Worm (Caenorhabditis elegans) whole organism, L3 larva: ENCODE results near the gene pudl-1.
A peak's percentile ranks its signal among the peaks of the same experiment; 100 is the strongest.

Experiments
- R02D3.7 ChIP-seq: fragments of 150-350 bp; optimal IDR thresholded peaks from 2 replicates; lab custom pipeline; 2014; ENCODE audit warnings: missing biosample characterization, missing genetic modification characterization
- aly-2 ChIP-seq: fragments of 150-350 bp; optimal IDR thresholded peaks from 2 replicates; lab custom pipeline; 2014; ENCODE audit warnings: missing biosample characterization, missing genetic modification characterization
- ama-1 ChIP-seq: fragments of 150-350 bp; optimal IDR thresholded peaks from 2 replicates; lab custom pipeline; 2018
- ceh-16 ChIP-seq: sonication (generic microtip); optimal IDR thresholded peaks from 2 replicates; lab custom pipeline; 2017; ENCODE audit warnings: missing biosample characterization, missing genetic modification characterization
- ceh-28 ChIP-seq: fragments of 150-350 bp; optimal IDR thresholded peaks from 2 replicates; lab custom pipeline; 2014; ENCODE audit warnings: missing biosample characterization, missing genetic modification reagents, missing genetic modification characterization
- ceh-82 ChIP-seq: fragments of 150-350 bp; optimal IDR thresholded peaks from 2 replicates; lab custom pipeline; 2014; ENCODE audit warnings: missing biosample characterization, missing genetic modification characterization
- ceh-9 ChIP-seq: sonication (generic microtip); optimal IDR thresholded peaks from 2 replicates; lab custom pipeline; 2018; ENCODE audit warnings: missing biosample characterization, missing genetic modification characterization
- daf-12 ChIP-seq: fragments of 150-350 bp; optimal IDR thresholded peaks from 2 replicates; lab custom pipeline; 2014; ENCODE audit warnings: missing biosample characterization, missing genetic modification reagents, missing genetic modification characterization
- egl-5 ChIP-seq: fragments of 150-350 bp; optimal IDR thresholded peaks from 2 replicates; lab custom pipeline; 2017; ENCODE audit warnings: missing biosample characterization, missing genetic modification reagents, missing genetic modification characterization, inconsistent platforms
- elt-1 ChIP-seq: fragments of 150-350 bp; optimal IDR thresholded peaks from 2 replicates; lab custom pipeline; 2014; ENCODE audit warnings: missing biosample characterization, missing genetic modification characterization
- elt-2 ChIP-seq: sonication (generic microtip); optimal IDR thresholded peaks from 2 replicates; lab custom pipeline; 2016; ENCODE audit warnings: missing genetic modification reagents, mild to moderate bottlenecking, missing genetic modification characterization, missing compliant biosample characterization
- elt-3 ChIP-seq, 3 experiments: fragments of 150-350 bp in 1 of 3; sonication (generic microtip) in 2 of 3; optimal IDR thresholded peaks; 2 replicates in 2 of 3; 4 replicates in 1 of 3; lab custom pipeline; 2014 to 2017; ENCODE audit warnings: missing biosample characterization in 3 of 3, missing genetic modification characterization in 3 of 3
- eor-1 ChIP-seq, 2 experiments: fragments of 150-350 bp; optimal IDR thresholded peaks; 2 replicates each; lab custom pipeline; 2014 to 2018; ENCODE audit warnings: missing biosample characterization in 2 of 2, missing genetic modification characterization in 2 of 2
- fkh-2 ChIP-seq: fragments of 150-350 bp; optimal IDR thresholded peaks from 2 replicates; lab custom pipeline; 2014; ENCODE audit warnings: missing biosample characterization, missing genetic modification reagents, missing genetic modification characterization
- hmg-11 ChIP-seq: sonication (generic microtip); optimal IDR thresholded peaks from 2 replicates; lab custom pipeline; 2016; ENCODE audit warnings: missing genetic modification characterization, missing compliant biosample characterization
- jun-1 ChIP-seq: fragments of 150-350 bp; optimal IDR thresholded peaks from 2 replicates; lab custom pipeline; 2014; ENCODE audit warnings: missing biosample characterization, missing genetic modification reagents, missing genetic modification characterization
- lin-15B ChIP-seq: fragments of 150-350 bp; optimal IDR thresholded peaks from 2 replicates; lab custom pipeline; 2014; ENCODE audit warnings: missing biosample characterization, missing genetic modification characterization
- lin-39 ChIP-seq: fragments of 150-350 bp; optimal IDR thresholded peaks from 2 replicates; lab custom pipeline; 2018; ENCODE audit warnings: missing biosample characterization, missing genetic modification reagents, missing genetic modification characterization
- lsy-12 ChIP-seq: sonication (generic microtip); optimal IDR thresholded peaks from 2 replicates; lab custom pipeline; 2016; ENCODE audit warnings: mild to moderate bottlenecking, missing genetic modification characterization, missing compliant biosample characterization
- mdl-1 ChIP-seq: fragments of 150-350 bp; optimal IDR thresholded peaks from 2 replicates; lab custom pipeline; 2014; ENCODE audit warnings: missing biosample characterization, missing genetic modification characterization
- mml-1 ChIP-seq: fragments of 150-350 bp; sonication (generic microtip); optimal IDR thresholded peaks from 3 replicates; lab custom pipeline; 2014; ENCODE audit warnings: missing biosample characterization, missing genetic modification characterization
- nfya-1 ChIP-seq: sonication (generic microtip); optimal IDR thresholded peaks from 2 replicates; lab custom pipeline; 2017; ENCODE audit warnings: missing genetic modification characterization, mild to moderate bottlenecking, missing compliant biosample characterization, antibody characterized with exemption, moderate library complexity; ENCODE audit not compliant: insufficient read depth
- nhr-11 ChIP-seq: fragments of 150-350 bp; optimal IDR thresholded peaks from 2 replicates; lab custom pipeline; 2014; ENCODE audit warnings: missing biosample characterization, missing genetic modification characterization
- nhr-12 ChIP-seq: fragments of 150-350 bp; optimal IDR thresholded peaks from 2 replicates; lab custom pipeline; 2014; ENCODE audit warnings: missing biosample characterization, missing genetic modification characterization
- nhr-23 ChIP-seq: fragments of 150-350 bp; optimal IDR thresholded peaks from 2 replicates; lab custom pipeline; 2014; ENCODE audit warnings: missing biosample characterization, missing genetic modification reagents, missing genetic modification characterization
- nhr-237 ChIP-seq: fragments of 150-350 bp; optimal IDR thresholded peaks from 2 replicates; lab custom pipeline; 2014; ENCODE audit warnings: missing biosample characterization, missing genetic modification characterization
- nhr-25 ChIP-seq: sonication (generic microtip); optimal IDR thresholded peaks from 2 replicates; lab custom pipeline; 2017; ENCODE audit warnings: missing biosample characterization, missing genetic modification characterization
- nhr-28 ChIP-seq: fragments of 150-350 bp; optimal IDR thresholded peaks from 2 replicates; lab custom pipeline; 2014; ENCODE audit warnings: missing biosample characterization, missing genetic modification characterization
- nhr-76 ChIP-seq: fragments of 150-350 bp; sonication (generic microtip); optimal IDR thresholded peaks from 5 replicates; lab custom pipeline; 2014; ENCODE audit warnings: missing biosample characterization, missing genetic modification characterization
- pha-4 ChIP-seq: fragments of 150-350 bp; optimal IDR thresholded peaks from 2 replicates; lab custom pipeline; 2014; ENCODE audit warnings: missing biosample characterization, missing genetic modification reagents, missing genetic modification characterization
- pqm-1 ChIP-seq: fragments of 150-350 bp; optimal IDR thresholded peaks from 2 replicates; lab custom pipeline; 2017; ENCODE audit warnings: missing biosample characterization, missing genetic modification characterization, inconsistent platforms
- snpc-4 ChIP-seq: fragments of 150-350 bp; optimal IDR thresholded peaks from 2 replicates; lab custom pipeline; 2014; ENCODE audit warnings: missing biosample characterization, missing genetic modification characterization
- tbx-2 ChIP-seq: sonication (generic microtip); optimal IDR thresholded peaks from 2 replicates; lab custom pipeline; 2016; ENCODE audit warnings: mild to moderate bottlenecking, missing genetic modification characterization, missing compliant biosample characterization
- unc-62 ChIP-seq: fragments of 150-350 bp; sonication (generic microtip); optimal IDR thresholded peaks from 4 replicates; lab custom pipeline; 2014; ENCODE audit warnings: missing biosample characterization, missing genetic modification reagents, missing genetic modification characterization
- zag-1 ChIP-seq: fragments of 150-350 bp; optimal IDR thresholded peaks from 2 replicates; lab custom pipeline; 2014; ENCODE audit warnings: missing biosample characterization, missing genetic modification characterization

Gene pudl-1

DNA sequence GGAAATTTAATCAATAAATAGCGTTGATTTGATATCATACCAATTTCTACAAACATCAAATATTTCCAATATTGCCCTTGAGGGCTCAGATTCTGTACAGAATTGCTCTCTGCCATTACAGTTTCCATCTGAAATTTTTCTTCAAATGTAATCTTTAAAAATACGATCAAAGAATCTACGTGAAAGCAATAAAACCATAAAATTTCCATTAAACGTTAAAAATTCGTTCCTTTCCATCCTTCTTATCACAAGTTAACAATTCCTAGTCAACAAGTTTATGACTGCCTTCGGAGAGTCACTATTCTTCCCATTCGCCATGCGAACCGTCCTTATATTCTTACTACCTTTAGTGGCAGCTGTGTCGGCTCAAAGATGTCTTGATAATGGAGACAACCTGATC, 2.7 kb downstream of the pudl-1 start, which contains the start of gene clec-82:
clec-82 (plus strand) TSS at position 301 of the 400 bp plus-strand sequence.
- TF ChIP-seq nhr-12, result no peak
- no peak for TF ChIP-seq nhr-11 (tag; lab: Kevin White, UChicago)
- TF ChIP-seq nhr-28 (tag; lab: Kevin White, UChicago), result no peak
- TF ChIP-seq unc-62 (GFP tag; lab: Kevin White, UChicago), result no peak
- TF ChIP-seq egl-5 (tag; lab: Kevin White, UChicago), result no peak
- no peak for TF ChIP-seq ceh-82 (tag; lab: Kevin White, UChicago)
- no peak for TF ChIP-seq lin-39 (tag; lab: Kevin White, UChicago)
- TF ChIP-seq snpc-4, result no peak

DNA sequence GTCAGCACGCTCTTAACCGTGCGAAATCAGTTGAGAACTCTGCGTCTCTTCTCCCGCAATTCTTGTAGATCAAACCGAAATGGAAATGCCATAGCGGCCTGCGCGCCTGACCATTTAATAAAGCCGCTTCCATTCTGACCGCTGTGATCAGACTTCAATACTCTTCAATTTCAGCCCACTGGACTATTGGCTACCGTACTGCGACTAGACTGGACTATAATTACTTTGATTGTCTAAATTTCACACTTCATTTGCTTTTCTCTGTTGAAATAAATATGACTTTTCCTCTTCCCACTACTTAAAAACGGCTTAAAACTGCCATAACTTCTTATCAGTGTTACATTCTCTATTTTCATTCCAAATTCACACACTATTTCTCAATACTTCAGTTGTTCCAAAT, 5.6 kb downstream of the pudl-1 start, which contains the start of gene Y54G2A.7:
Y54G2A.7 (plus strand) TSS at position 301 of the 400 bp plus-strand sequence.
- TF ChIP-seq elt-2 (peak; percentile 19), mml-1 (tag; lab: Kevin White, UChicago) (no peak)

DNA sequence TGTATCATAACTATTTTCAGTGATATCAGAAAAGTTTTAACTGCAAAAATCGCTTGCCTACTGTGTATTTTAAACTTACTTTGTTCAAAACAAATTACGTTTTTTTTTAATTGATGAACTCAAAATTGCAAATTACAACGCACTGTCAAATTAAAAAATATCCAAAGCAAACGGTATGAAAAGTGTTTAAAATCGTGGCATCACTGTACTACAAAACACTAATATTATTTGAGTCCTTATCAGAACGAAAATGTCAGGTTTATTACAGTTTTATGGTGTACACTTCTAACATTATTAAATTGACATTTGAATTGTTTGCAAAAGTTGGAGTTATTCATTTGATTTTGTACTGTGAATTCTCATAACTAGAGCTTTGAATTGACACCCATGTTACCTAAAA, 8.6 kb downstream of the pudl-1 start, which contains the start of gene clec-83:
clec-83 (minus strand) TSS at position 213 of the 400 bp plus-strand sequence.
- TF ChIP-seq pha-4 (tag; lab: Kevin White, UChicago) (peak; percentile 28), tbx-2 (tag; lab: Kevin White, UChicago) (no peak), pqm-1 (peak; percentile 27), elt-2 (peak; percentile 55), lin-15B (no peak), jun-1 (tag; lab: Kevin White, UChicago) (no peak)
- TF ChIP-seq, all 47 proteins: peak for 3

DNA sequence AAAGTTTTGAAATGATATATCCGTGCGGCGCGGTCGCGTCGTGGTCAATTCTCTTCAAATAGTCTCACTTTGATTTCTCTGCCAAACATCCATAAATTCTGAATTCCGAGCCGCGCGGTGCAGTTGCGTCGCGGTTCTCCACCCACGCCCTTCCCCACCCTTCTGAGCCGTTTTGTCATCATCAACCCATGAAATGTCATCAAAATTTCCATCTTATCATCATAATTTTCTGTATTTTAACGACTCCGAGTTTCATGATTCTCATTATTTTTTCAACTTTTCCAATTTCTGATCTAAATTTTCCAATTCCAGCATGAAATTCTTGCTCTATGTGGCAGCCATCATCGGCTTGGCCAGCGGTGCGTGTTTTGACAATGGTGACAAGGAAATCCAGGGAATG, 9.5 kb downstream of the pudl-1 start, which contains the start of gene clec-84:
clec-84 (plus strand) TSS at position 301 of the 400 bp plus-strand sequence.
- TF ChIP-seq elt-2 (peak; percentile 2), nhr-23 (no peak), ceh-28 (no peak)

DNA sequence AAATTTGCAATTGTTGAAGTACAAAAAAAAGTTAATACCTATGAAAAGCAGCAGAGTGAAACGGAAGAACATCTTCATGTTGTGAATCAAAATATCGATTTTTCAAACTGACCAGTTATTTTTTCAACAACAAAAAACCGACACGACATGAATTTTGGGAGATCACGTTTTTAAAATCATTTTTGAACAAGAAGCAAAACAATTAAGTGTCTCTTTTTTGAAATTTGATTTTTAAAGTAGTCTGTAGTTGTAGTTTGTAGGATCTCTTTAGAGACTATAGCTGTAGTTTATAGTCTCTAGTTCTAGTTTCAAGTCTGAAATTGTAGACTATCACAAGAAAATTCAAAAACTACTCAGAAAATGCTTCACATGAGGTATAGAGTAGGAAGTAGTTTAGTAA, 11.2 kb downstream of the pudl-1 start, which contains the start of gene Y54G2A.15:
Y54G2A.15 (minus strand) TSS at position 101 of the 400 bp plus-strand sequence.
- TF ChIP-seq R02D3.7 (tag; lab: Kevin White, UChicago) (no peak), lin-39 (tag; lab: Kevin White, UChicago) (no peak), ceh-9 (tag; lab: Kevin White, UChicago) (no peak), nhr-12 (no peak), hmg-11 (tag; lab: Kevin White, UChicago) (no peak), pha-4 (tag; lab: Kevin White, UChicago) (no peak), eor-1 (tag; optimal IDR thresholded peaks at IDR 0.05; lab: Kevin White, UChicago) (no peak), lin-15B (no peak), nhr-23 (no peak), zag-1 (tag; lab: Kevin White, UChicago) (no peak), nhr-25 (tag; lab: Kevin White, UChicago) (no peak), elt-1 (tag; lab: Kevin White, UChicago) (no peak), pqm-1 (no peak), ceh-16 (tag; lab: Kevin White, UChicago) (no peak), unc-62 (GFP tag; lab: Kevin White, UChicago) (no peak), nhr-237 (tag; lab: Kevin White, UChicago) (no peak), ama-1 (lab: Kevin White, UChicago) (no peak), jun-1 (tag; lab: Kevin White, UChicago) (no peak)

DNA sequence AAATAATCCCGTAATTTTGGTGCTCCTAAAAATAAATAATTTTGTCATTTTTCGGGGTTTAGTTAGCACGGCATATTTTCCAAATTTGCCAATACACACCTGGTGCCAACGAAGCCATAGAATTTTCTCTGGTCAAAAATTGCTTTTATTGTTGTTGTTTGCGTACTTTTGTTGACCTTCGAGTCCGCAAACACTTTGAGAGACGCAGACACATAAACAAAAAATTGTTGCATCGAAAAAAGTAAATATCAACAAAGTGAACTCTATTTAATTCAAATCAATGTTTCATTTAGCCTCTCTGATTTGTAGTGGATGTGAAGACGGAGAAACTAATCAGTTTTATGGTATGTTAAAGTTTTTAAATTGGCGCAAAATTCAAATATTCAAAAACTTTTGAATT, 13.6 kb downstream of the pudl-1 start, which contains the start of gene Y54G2A.40:
Y54G2A.40 (plus strand) TSS at position 213 of the 400 bp plus-strand sequence.
- TF ChIP-seq ama-1 (lab: Kevin White, UChicago), result no peak
- TF ChIP-seq daf-12 (tag; lab: Kevin White, UChicago), result no peak
- TF ChIP-seq elt-2, result peak; percentile 9
- TF ChIP-seq snpc-4, result no peak
- no peak for TF ChIP-seq jun-1 (tag; lab: Kevin White, UChicago)
- TF ChIP-seq lin-15B, result peak; percentile 36
- TF ChIP-seq unc-62 (GFP tag; lab: Kevin White, UChicago), result no peak
- TF ChIP-seq tbx-2 (tag; lab: Kevin White, UChicago), result no peak
- no peak for TF ChIP-seq fkh-2
- no peak for TF ChIP-seq nhr-11 (tag; lab: Kevin White, UChicago)
- TF ChIP-seq pqm-1, result no peak
- TF ChIP-seq pha-4 (tag; lab: Kevin White, UChicago), result peak; percentile 98
- TF ChIP-seq nfya-1 (tag; lab: Kevin White, UChicago), result no peak
- TF ChIP-seq elt-3 (tag; optimal IDR thresholded peaks at IDR 0.05; lab: Kevin White, UChicago), result no peak
- no peak for TF ChIP-seq nhr-28 (tag; lab: Kevin White, UChicago)
- TF ChIP-seq nhr-12, result no peak
- no peak for TF ChIP-seq egl-5 (tag; lab: Kevin White, UChicago)
- no peak for TF ChIP-seq nhr-76 (tag; lab: Kevin White, UChicago)
- no peak for TF ChIP-seq aly-2 (tag; lab: Kevin White, UChicago)
- TF ChIP-seq mdl-1, result no peak
- no peak for TF ChIP-seq lsy-12 (tag; lab: Kevin White, UChicago)
